Fruit fly (Drosophila melanogaster): ENCODE measurements around the gene CG15358.

Gene CG15358

DNA sequence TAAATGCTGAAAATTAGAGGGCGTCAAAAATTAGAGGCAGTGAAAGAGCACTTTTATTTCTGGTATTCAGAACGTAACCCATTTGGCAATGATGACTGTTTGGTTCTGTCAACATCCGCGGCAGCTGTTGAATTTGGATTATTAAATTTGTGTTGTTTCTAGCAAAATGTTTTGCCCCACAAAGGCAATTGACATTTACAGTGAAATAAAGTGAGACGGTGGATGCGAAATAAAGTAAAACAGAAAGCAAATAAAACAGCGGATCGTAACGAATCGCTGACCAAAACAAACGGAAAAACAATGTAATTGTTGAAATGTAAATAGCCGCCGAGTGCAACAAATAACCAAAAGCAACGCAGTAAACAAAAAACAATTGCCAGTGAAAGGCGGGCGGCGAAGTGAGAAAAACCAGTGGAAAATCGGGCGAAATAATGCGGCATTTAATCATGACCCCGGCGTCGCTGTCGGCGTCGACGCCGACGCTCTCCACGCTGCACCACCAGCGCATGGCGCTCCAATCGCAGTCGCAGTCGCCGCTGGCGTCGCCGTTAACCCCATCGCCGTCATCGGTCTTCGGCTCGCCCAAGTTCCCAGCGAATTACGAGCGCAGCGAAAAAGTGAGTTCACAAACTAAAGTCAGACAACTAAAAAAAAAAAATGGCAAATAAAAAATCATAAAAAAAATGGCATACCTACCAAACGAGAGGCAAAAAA, 30.2 kb upstream of the CG15358 start:
- TF ChIP-seq CG7045 (GFP tag; optimal IDR thresholded peaks at IDR 0.05) = no peak
- TF ChIP-seq Mnt (GFP tag; optimal IDR thresholded peaks at IDR 0.05) = no peak
- peak; percentile 38 for TF ChIP-seq kay (GFP tag; ENCODE audit: borderline replicate concordance)
- TF ChIP-seq tj (GFP tag; optimal IDR thresholded peaks at IDR 0.05) = peak; percentile 11
- peak; percentile 18 for TF ChIP-seq CG11617 (GFP tag; optimal IDR thresholded peaks at IDR 0.05)
- no peak for TF ChIP-seq CG1620 (GFP tag; optimal IDR thresholded peaks at IDR 0.05)
- TF ChIP-seq cnc (optimal IDR thresholded peaks at IDR 0.05) = no peak
- TF ChIP-seq pad (GFP tag; optimal IDR thresholded peaks at IDR 0.05) = no peak
- TF ChIP-seq CG14711 (tag; optimal IDR thresholded peaks at IDR 0.05) = no peak
- no peak for TF ChIP-seq CG12768 (GFP tag; optimal IDR thresholded peaks at IDR 0.05)

DNA sequence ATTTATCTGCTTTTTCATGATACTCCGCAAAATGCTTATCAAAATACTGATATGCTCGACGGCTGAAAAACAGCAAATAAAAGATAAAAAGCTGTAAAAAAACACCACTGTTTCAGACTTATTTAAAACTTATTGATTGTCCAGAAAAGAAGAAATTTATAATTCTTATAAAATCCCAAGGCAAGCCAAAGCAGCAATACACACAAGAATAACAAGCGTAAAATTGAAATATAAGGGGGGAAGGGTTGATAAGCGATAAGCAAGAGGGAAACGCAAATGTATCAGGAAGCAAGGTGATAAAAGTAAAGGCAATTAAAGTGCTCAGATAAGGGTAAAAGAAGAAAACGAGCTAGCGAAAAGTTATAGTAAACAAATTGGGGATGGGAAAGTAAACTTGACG, 29.5 kb upstream of the CG15358 start:
- TF ChIP-seq cic (GFP tag; optimal IDR thresholded peaks at IDR 0.05) (peak; percentile 33), tj (GFP tag; optimal IDR thresholded peaks at IDR 0.05) (no peak)

DNA sequence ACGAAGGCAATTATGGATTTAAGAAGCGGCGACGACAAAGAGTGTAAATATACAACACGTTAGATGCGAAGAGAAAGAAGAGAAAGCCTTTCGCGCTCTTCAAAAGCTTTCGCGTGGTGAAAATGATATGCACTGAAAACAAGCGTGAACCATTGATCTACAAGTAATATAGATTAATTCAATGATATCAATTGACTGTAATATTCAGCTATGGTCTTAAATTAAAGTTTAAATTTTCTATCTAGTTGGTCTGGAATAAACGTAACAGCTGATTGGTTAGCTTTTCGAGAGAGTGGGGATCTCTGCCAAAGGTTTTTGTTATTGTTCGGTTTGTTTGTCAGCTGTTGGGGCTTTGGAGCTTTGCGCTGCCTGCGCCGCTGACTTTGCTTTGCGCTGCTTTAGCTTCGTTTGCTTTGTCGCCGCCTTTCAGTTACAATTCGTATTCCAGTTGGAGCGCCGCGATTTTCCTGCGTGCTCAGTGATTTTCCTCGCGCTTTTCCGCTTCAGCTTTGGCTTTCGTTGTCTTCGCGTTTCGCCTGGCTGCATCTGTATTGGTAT, 28.4 kb upstream of the CG15358 start:
- TF ChIP-seq CG33017 (tag; optimal IDR thresholded peaks at IDR 0.05) (peak; percentile 68), cic (GFP tag; optimal IDR thresholded peaks at IDR 0.05) (peak; percentile 59), tj (GFP tag; optimal IDR thresholded peaks at IDR 0.05) (peak; percentile 48), CG5204 (GFP tag; optimal IDR thresholded peaks at IDR 0.05) (no peak), bab1 (GFP tag; optimal IDR thresholded peaks at IDR 0.05) (peak; percentile 56), CG1620 (GFP tag; optimal IDR thresholded peaks at IDR 0.05) (no peak), ovo (GFP tag; optimal IDR thresholded peaks at IDR 0.05) (no peak), CG7045 (GFP tag; optimal IDR thresholded peaks at IDR 0.05) (no peak), CG11617 (GFP tag; optimal IDR thresholded peaks at IDR 0.05) (peak; percentile 3), toe (GFP tag; optimal IDR thresholded peaks at IDR 0.05) (no peak), CG7101 (tag; optimal IDR thresholded peaks at IDR 0.05) (peak; percentile 37), CG12768 (GFP tag; optimal IDR thresholded peaks at IDR 0.05) (peak; percentile 60), Clk (GFP tag; optimal IDR thresholded peaks at IDR 0.05) (no peak), pad (GFP tag; optimal IDR thresholded peaks at IDR 0.05) (no peak), Mnt (GFP tag; optimal IDR thresholded peaks at IDR 0.05) (peak; percentile 52), Crg-1 (GFP tag; optimal IDR thresholded peaks at IDR 0.05) (no peak), CG14711 (tag; optimal IDR thresholded peaks at IDR 0.05) (peak; percentile 52), kay (GFP tag; ENCODE audit: borderline replicate concordance) (peak; percentile 45), cnc (optimal IDR thresholded peaks at IDR 0.05) (no peak), Hr96 (GFP tag; optimal IDR thresholded peaks at IDR 0.05) (no peak)

DNA sequence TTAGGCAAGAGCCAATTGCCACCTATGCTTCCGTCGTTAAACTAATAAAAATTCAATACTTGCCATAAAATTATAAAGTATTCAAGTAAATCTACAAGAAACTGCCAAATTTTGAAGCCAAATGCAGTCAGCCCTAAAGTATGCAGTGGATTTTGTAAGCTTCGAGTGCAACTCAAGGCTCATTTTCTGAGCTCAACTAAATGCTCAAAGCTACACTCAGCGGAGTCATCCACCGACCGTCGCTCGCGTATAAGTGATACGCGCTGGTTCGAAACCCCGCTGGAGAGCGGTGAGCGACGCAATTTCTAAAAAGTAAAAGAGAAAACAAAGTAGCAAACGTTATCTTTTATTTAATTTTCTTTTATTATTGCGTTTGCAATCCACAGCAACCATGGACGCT, 26.7 kb upstream of the CG15358 start:
- TF ChIP-seq pad (GFP tag; optimal IDR thresholded peaks at IDR 0.05) = no peak
- TF ChIP-seq bab1 (GFP tag; optimal IDR thresholded peaks at IDR 0.05) = peak; percentile 9
- TF ChIP-seq CG5204 (GFP tag; optimal IDR thresholded peaks at IDR 0.05) = no peak
- TF ChIP-seq cnc (optimal IDR thresholded peaks at IDR 0.05) = no peak
- no peak for TF ChIP-seq CG11617 (GFP tag; optimal IDR thresholded peaks at IDR 0.05)
- no peak for TF ChIP-seq tj (GFP tag; optimal IDR thresholded peaks at IDR 0.05)
- no peak for TF ChIP-seq Hr96 (GFP tag; optimal IDR thresholded peaks at IDR 0.05)

DNA sequence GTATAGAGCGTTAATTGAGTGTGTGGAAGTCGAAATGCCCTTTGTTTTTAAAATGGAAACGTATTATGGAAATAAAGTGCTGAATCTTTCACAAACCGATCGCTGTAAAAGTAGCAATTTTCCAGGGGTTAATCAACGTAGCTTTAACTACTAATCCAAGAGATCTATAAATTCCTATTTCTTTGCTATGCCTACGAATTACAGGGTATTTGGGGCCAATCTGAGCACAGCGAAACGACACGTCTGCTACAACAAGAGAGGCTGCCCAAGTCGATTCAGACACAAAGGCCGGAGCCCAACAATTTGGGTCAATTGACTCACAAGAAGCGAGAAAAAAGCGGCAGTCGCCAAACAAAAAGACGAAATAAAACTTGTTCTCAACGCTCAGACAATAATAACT, 24.1 kb upstream of the CG15358 start:
- TF ChIP-seq tj (GFP tag; optimal IDR thresholded peaks at IDR 0.05) = no peak
- no peak for TF ChIP-seq bab1 (GFP tag; optimal IDR thresholded peaks at IDR 0.05)
- TF ChIP-seq CG14711 (tag; optimal IDR thresholded peaks at IDR 0.05) = no peak
- no peak for TF ChIP-seq CG7045 (GFP tag; optimal IDR thresholded peaks at IDR 0.05)
- TF ChIP-seq Clk (GFP tag; optimal IDR thresholded peaks at IDR 0.05) = no peak
- no peak for TF ChIP-seq kay (GFP tag; ENCODE audit: borderline replicate concordance)
- TF ChIP-seq CG33017 (tag; optimal IDR thresholded peaks at IDR 0.05) = no peak
- no peak for TF ChIP-seq pad (GFP tag; optimal IDR thresholded peaks at IDR 0.05)
- no peak for TF ChIP-seq Mnt (GFP tag; optimal IDR thresholded peaks at IDR 0.05)
- TF ChIP-seq cic (GFP tag; optimal IDR thresholded peaks at IDR 0.05) = no peak

DNA sequence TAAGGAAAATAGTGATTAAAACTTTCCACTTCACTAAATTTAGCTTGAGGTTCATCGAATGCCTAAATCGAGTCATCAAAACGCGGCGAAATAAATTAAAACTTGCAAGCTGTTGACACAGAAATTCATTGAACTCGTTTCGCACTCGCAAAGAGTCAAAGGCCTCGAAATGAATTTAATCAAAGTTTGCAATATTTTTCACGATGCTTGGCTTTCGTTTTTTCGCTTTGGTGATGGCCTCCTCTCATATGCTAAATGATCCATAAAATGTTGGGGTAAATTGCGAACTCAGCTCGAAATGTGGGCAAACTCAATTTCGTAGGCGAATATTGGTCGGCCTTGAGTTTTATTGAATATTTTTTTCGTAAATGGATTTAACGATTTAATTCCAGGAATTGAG, 23.3 kb upstream of the CG15358 start:
- no peak for TF ChIP-seq cnc (optimal IDR thresholded peaks at IDR 0.05)
- TF ChIP-seq Crg-1 (GFP tag; optimal IDR thresholded peaks at IDR 0.05) = no peak
- peak; percentile 91 for TF ChIP-seq tj (GFP tag; optimal IDR thresholded peaks at IDR 0.05)
- no peak for TF ChIP-seq CG5204 (GFP tag; optimal IDR thresholded peaks at IDR 0.05)
- no peak for TF ChIP-seq CG7045 (GFP tag; optimal IDR thresholded peaks at IDR 0.05)

DNA sequence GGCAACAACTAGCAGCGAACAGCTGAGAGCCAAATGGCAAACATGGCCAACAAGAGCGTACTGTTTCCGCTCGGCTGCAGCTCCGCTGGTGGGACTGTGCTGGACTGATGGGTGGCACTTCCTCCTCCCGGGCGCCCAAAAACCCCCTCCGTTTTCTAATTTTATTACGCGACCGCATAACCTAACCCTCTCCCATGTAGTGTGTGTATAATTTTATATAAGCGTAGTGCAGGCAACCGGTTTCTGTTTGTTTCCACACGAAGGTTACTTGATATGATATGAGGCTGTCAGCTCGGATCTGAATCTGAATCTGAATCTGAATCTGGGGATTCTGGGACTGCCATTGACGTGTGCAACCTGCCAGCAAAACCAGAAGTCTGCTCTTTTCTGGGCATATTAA, 19.9 kb upstream of the CG15358 start:
- TF ChIP-seq Crg-1 (GFP tag; optimal IDR thresholded peaks at IDR 0.05) = no peak
- no peak for TF ChIP-seq CG33017 (tag; optimal IDR thresholded peaks at IDR 0.05)
- TF ChIP-seq cnc (optimal IDR thresholded peaks at IDR 0.05) = no peak
- TF ChIP-seq CG11617 (GFP tag; optimal IDR thresholded peaks at IDR 0.05) = no peak
- TF ChIP-seq Clk (GFP tag; optimal IDR thresholded peaks at IDR 0.05) = no peak
- TF ChIP-seq Hr96 (GFP tag; optimal IDR thresholded peaks at IDR 0.05) = no peak
- TF ChIP-seq tj (GFP tag; optimal IDR thresholded peaks at IDR 0.05) = no peak
- no peak for TF ChIP-seq CG5204 (GFP tag; optimal IDR thresholded peaks at IDR 0.05)
